Worm (Caenorhabditis elegans): ENCODE results near the gene srx-2.

DNA sequence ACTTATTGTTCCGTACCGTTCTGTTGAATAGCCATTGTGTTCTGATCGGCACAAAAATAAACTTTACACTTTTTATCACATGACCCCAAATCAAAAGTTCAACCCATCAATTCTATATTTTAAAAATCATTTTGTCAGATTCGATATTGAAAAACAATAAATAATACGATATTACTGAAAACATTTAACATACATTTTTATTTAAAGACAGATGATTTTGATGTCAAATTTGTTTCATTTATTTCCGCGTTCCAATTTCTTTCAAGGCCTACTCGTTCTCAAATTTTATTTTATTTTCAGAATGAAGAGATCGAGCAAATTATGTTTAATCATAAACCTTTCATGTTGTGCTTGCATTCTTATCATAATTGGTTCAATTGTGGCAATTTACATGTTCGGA, 14.5 kb upstream of the srx-2 start, which contains the start of gene F59E11.5:
- TF ChIP-seq nhr-237 (tag; optimal IDR thresholded peaks at IDR 0.05), result no peak
- TF ChIP-seq pha-4 (tag; optimal IDR thresholded peaks at IDR 0.05), result no peak
- no peak for TF ChIP-seq snpc-4 (tag; optimal IDR thresholded peaks at IDR 0.05)
- no peak for TF ChIP-seq ztf-11 (tag; optimal IDR thresholded peaks at IDR 0.05)
- no peak for TF ChIP-seq fkh-2 (tag; optimal IDR thresholded peaks at IDR 0.05)
- no peak for TF ChIP-seq jun-1 (tag; optimal IDR thresholded peaks at IDR 0.05)
- no peak for TF ChIP-seq fos-1 (tag; optimal IDR thresholded peaks at IDR 0.05)
- no peak for TF ChIP-seq ama-1 (optimal IDR thresholded peaks at IDR 0.05)
- TF ChIP-seq tbx-2 (tag; optimal IDR thresholded peaks at IDR 0.05), result no peak
- TF ChIP-seq ceh-82 (tag; optimal IDR thresholded peaks at IDR 0.05), result no peak
- no peak for TF ChIP-seq nhr-77 (tag; optimal IDR thresholded peaks at IDR 0.05)
- TF ChIP-seq unc-62 (GFP tag; optimal IDR thresholded peaks at IDR 0.05), result no peak
- no peak for TF ChIP-seq nhr-11 (tag; optimal IDR thresholded peaks at IDR 0.05)
